Worm (Caenorhabditis elegans) whole organism, young adult: ENCODE data around the gene ZK1290.13.

Experiments
- B0019.2 ChIP-seq: fragments of 200-800 bp; sonication (Bioruptor generic); conservative IDR thresholded peaks from 2 replicates; pipeline ENCODE4 v1.3.6; 2022; ENCODE audit warnings: missing genetic modification reagents, missing genetic modification characterization, missing compliant biosample characterization
- C06A6.2 ChIP-seq: fragments of 200-800 bp; sonication (Bioruptor generic); conservative IDR thresholded peaks from 2 replicates; pipeline ENCODE4 v1.3.6; 2022; ENCODE audit warnings: missing genetic modification characterization, missing compliant biosample characterization
- F10E7.11 ChIP-seq: sonication (generic microtip); optimal IDR thresholded peaks from 2 replicates; lab custom pipeline; 2017; ENCODE audit warnings: mild to moderate bottlenecking, missing genetic modification characterization, moderate library complexity, missing compliant biosample characterization
- F39B2.1 ChIP-seq: fragments of 200-800 bp; sonication (Bioruptor generic); IDR thresholded peaks from 2 replicates; pipeline ENCODE4 v1.3.6; 2022; ENCODE audit warnings: missing genetic modification reagents, missing genetic modification characterization, missing compliant biosample characterization
- F49E8.2 ChIP-seq: sonication (generic microtip); optimal IDR thresholded peaks from 3 replicates; lab custom pipeline; 2017; ENCODE audit warnings: missing genetic modification characterization, mild to moderate bottlenecking, missing compliant biosample characterization, antibody characterized with exemption, moderate library complexity; ENCODE audit not compliant: insufficient read depth
- Y53G8AR.9 ChIP-seq: fragments of 200-800 bp; sonication (Bioruptor generic); conservative IDR thresholded peaks from 2 replicates; pipeline ENCODE4 v1.3.6; 2022; ENCODE audit warnings: missing genetic modification reagents, missing genetic modification characterization, missing compliant biosample characterization
- ZK185.1 ChIP-seq: sonication (generic microtip); optimal IDR thresholded peaks from 2 replicates; lab custom pipeline; 2016; ENCODE audit warnings: mild to moderate bottlenecking, missing genetic modification characterization, missing compliant biosample characterization; ENCODE audit not compliant: poor library complexity, severe bottlenecking
- ama-1 ChIP-seq, 3 experiments: fragments of 150-350 bp in 1 of 3; sonication (generic microtip) in 2 of 3; optimal IDR thresholded peaks; 2 replicates each; lab custom pipeline; 2014 to 2018; ENCODE audit warnings: missing biosample characterization in 2 of 3, missing genetic modification characterization in 2 of 3, missing genetic modification reagents in 2 of 3
- aptf-3 ChIP-seq: fragments of 200-800 bp; sonication (Bioruptor generic); IDR thresholded peaks from 2 replicates; pipeline ENCODE4 v1.3.6; 2022; ENCODE audit warnings: missing genetic modification characterization, missing compliant biosample characterization
- bed-2 ChIP-seq: fragments of 200-800 bp; sonication (Bioruptor generic); IDR thresholded peaks from 2 replicates; pipeline ENCODE4 v1.3.6; 2022; ENCODE audit warnings: missing genetic modification reagents, missing genetic modification characterization, missing compliant biosample characterization
- ccch-3 ChIP-seq: fragments of 200-800 bp; sonication (Bioruptor generic); optimal IDR thresholded peaks from 2 replicates; lab custom pipeline; 2018; ENCODE audit warnings: mild to moderate bottlenecking, missing genetic modification characterization, missing compliant biosample characterization
- cebp-2 ChIP-seq: fragments of 200-800 bp; sonication (Bioruptor generic); IDR thresholded peaks from 2 replicates; pipeline ENCODE4 v1.3.6; 2022; ENCODE audit warnings: missing genetic modification characterization, missing compliant biosample characterization
- ceh-40 ChIP-seq: fragments of 200-800 bp; sonication (Bioruptor generic); IDR thresholded peaks from 2 replicates; pipeline ENCODE4 v1.3.6; 2022; ENCODE audit warnings: missing genetic modification characterization, missing compliant biosample characterization
- ceh-79 ChIP-seq: sonication (generic microtip); optimal IDR thresholded peaks from 2 replicates; lab custom pipeline; 2017; ENCODE audit warnings: mild to moderate bottlenecking, missing genetic modification characterization, missing compliant biosample characterization
- efl-1 ChIP-seq: fragments of 150-350 bp; optimal IDR thresholded peaks from 2 replicates; lab custom pipeline; 2014; ENCODE audit warnings: missing biosample characterization, missing genetic modification reagents, missing genetic modification characterization
- egl-44 ChIP-seq: fragments of 200-800 bp; sonication (Bioruptor generic); IDR thresholded peaks from 2 replicates; pipeline ENCODE4 v1.3.6; 2022; ENCODE audit warnings: missing genetic modification reagents, missing genetic modification characterization, missing compliant biosample characterization
- egrh-3 ChIP-seq: fragments of 200-800 bp; sonication (Bioruptor generic); IDR thresholded peaks from 2 replicates; pipeline ENCODE4 v1.3.6; 2022; ENCODE audit warnings: missing genetic modification reagents, missing genetic modification characterization, missing compliant biosample characterization
- ekl-4 ChIP-seq: fragments of 200-800 bp; sonication (Bioruptor generic); IDR thresholded peaks from 2 replicates; pipeline ENCODE4 v1.3.6; 2022; ENCODE audit warnings: missing genetic modification reagents, missing genetic modification characterization, missing compliant biosample characterization
- ets-4 ChIP-seq: fragments of 200-800 bp; sonication (Bioruptor generic); optimal IDR thresholded peaks from 2 replicates; lab custom pipeline; 2018; ENCODE audit warnings: mild to moderate bottlenecking, missing genetic modification characterization, missing compliant biosample characterization
- fkh-3 ChIP-seq: sonication (generic microtip); optimal IDR thresholded peaks from 2 replicates; lab custom pipeline; 2016; ENCODE audit warnings: mild to moderate bottlenecking, missing genetic modification characterization, missing compliant biosample characterization
- hmg-1.2 ChIP-seq: fragments of 200-800 bp; sonication (Bioruptor generic); IDR thresholded peaks from 2 replicates; pipeline ENCODE4 v1.3.6; 2022; ENCODE audit warnings: missing genetic modification reagents, missing genetic modification characterization, missing compliant biosample characterization
- let-607 ChIP-seq, 2 experiments: fragments of 200-800 bp in 1 of 2; sonication (Bioruptor generic) in 1 of 2; sonication (generic microtip) in 1 of 2; optimal IDR thresholded peaks; 2 replicates each; lab custom pipeline; 2016 to 2018; ENCODE audit warnings: mild to moderate bottlenecking in 2 of 2, missing compliant biosample characterization in 2 of 2, missing genetic modification characterization in 2 of 2, moderate library complexity in 2 of 2, missing genotype in 1 of 2
- lin-40 ChIP-seq: sonication (generic microtip); optimal IDR thresholded peaks from 2 replicates; lab custom pipeline; 2016; ENCODE audit warnings: missing genetic modification characterization, mild to moderate bottlenecking, missing compliant biosample characterization, missing genotype, missing genetic modification reagents
- lin-54 ChIP-seq: fragments of 200-800 bp; sonication (Bioruptor generic); optimal IDR thresholded peaks from 2 replicates; lab custom pipeline; 2018; ENCODE audit warnings: mild to moderate bottlenecking, missing genetic modification characterization, missing compliant biosample characterization
- madf-3 ChIP-seq: fragments of 200-800 bp; sonication (Bioruptor generic); IDR thresholded peaks from 2 replicates; pipeline ENCODE4 v1.3.6; 2022; ENCODE audit warnings: missing genetic modification reagents, missing genetic modification characterization, missing compliant biosample characterization
- nfyb-1 ChIP-seq: fragments of 200-800 bp; sonication (Bioruptor generic); IDR thresholded peaks from 2 replicates; pipeline ENCODE4 v1.3.6; 2022; ENCODE audit warnings: missing genetic modification reagents, missing genetic modification characterization, missing compliant biosample characterization
- nhr-179 ChIP-seq: sonication (generic microtip); optimal IDR thresholded peaks from 2 replicates; lab custom pipeline; 2016; ENCODE audit warnings: mild to moderate bottlenecking, missing genetic modification characterization, missing compliant biosample characterization
- nhr-80 ChIP-seq: sonication (generic microtip); optimal IDR thresholded peaks from 2 replicates; lab custom pipeline; 2016; ENCODE audit warnings: missing genetic modification characterization, missing compliant biosample characterization
- pbrm-1 ChIP-seq: fragments of 200-800 bp; sonication (Bioruptor generic); IDR thresholded peaks from 2 replicates; pipeline ENCODE4 v1.3.6; 2022; ENCODE audit warnings: missing genetic modification reagents, missing genetic modification characterization, missing compliant biosample characterization
- rcor-1 ChIP-seq: fragments of 200-800 bp; sonication (Bioruptor generic); IDR thresholded peaks from 2 replicates; pipeline ENCODE4 v1.3.6; 2022; ENCODE audit warnings: missing genetic modification reagents, missing genetic modification characterization, missing compliant biosample characterization
- sea-2 ChIP-seq: fragments of 200-800 bp; sonication (Bioruptor generic); IDR thresholded peaks from 2 replicates; pipeline ENCODE4 v1.3.6; 2022; ENCODE audit warnings: missing genetic modification characterization, missing compliant biosample characterization
- snpc-3.4 ChIP-seq: sonication (generic microtip); optimal IDR thresholded peaks from 2 replicates; lab custom pipeline; 2017; ENCODE audit warnings: missing genetic modification characterization, mild to moderate bottlenecking, missing compliant biosample characterization, antibody characterized with exemption, moderate library complexity, missing genotype, missing genetic modification reagents
- snpc-4 ChIP-seq, 5 experiments: fragments of 150-350 bp in 1 of 5; sonication (generic microtip) in 4 of 5; optimal IDR thresholded peaks; 2 replicates each; lab custom pipeline; 2014 to 2018; ENCODE audit warnings: missing genetic modification characterization in 5 of 5, missing biosample characterization in 3 of 5, antibody characterized with exemption in 2 of 5, mild to moderate bottlenecking in 2 of 5, missing compliant biosample characterization in 2 of 5, missing genotype in 2 of 5, moderate library complexity in 2 of 5, missing genetic modification reagents in 1 of 5
- somi-1 ChIP-seq: fragments of 200-800 bp; sonication (Bioruptor generic); optimal IDR thresholded peaks from 2 replicates; lab custom pipeline; 2018; ENCODE audit warnings: mild to moderate bottlenecking, missing genetic modification characterization, missing compliant biosample characterization
- sptf-2 ChIP-seq: fragments of 200-800 bp; sonication (Bioruptor generic); optimal IDR thresholded peaks from 2 replicates; lab custom pipeline; 2018; ENCODE audit warnings: mild to moderate bottlenecking, missing genetic modification characterization, missing compliant biosample characterization
- tbp1 ChIP-seq: fragments of 200-800 bp; sonication (Bioruptor generic); optimal IDR thresholded peaks from 2 replicates; lab custom pipeline; 2018; ENCODE audit warnings: mild to moderate bottlenecking, missing genetic modification characterization, missing compliant biosample characterization
- tbx-9 ChIP-seq: sonication (generic microtip); optimal IDR thresholded peaks from 2 replicates; lab custom pipeline; 2016; ENCODE audit warnings: borderline replicate concordance, missing genetic modification characterization, inconsistent platforms, missing compliant biosample characterization
- tlf-1 ChIP-seq: fragments of 200-800 bp; sonication (Bioruptor generic); optimal IDR thresholded peaks from 2 replicates; lab custom pipeline; 2018; ENCODE audit warnings: mild to moderate bottlenecking, missing genetic modification characterization, missing compliant biosample characterization
- unc-62 ChIP-seq: fragments of 150-350 bp; optimal IDR thresholded peaks from 2 replicates; lab custom pipeline; 2014; ENCODE audit warnings: missing biosample characterization, missing genetic modification reagents, missing genetic modification characterization
- ztf-22 ChIP-seq: fragments of 200-800 bp; sonication (Bioruptor generic); optimal IDR thresholded peaks from 2 replicates; lab custom pipeline; 2018; ENCODE audit warnings: mild to moderate bottlenecking, missing genetic modification characterization, moderate library complexity, missing compliant biosample characterization
- ztf-25 ChIP-seq: fragments of 200-800 bp; sonication (Bioruptor generic); IDR thresholded peaks from 2 replicates; pipeline ENCODE4 v1.3.6; 2022; ENCODE audit warnings: missing genetic modification reagents, missing genetic modification characterization, missing compliant biosample characterization
- ztf-26 ChIP-seq: sonication (generic microtip); optimal IDR thresholded peaks from 2 replicates; lab custom pipeline; 2017; ENCODE audit warnings: missing genetic modification characterization, missing compliant biosample characterization
- ztf-28 ChIP-seq: fragments of 200-800 bp; sonication (Bioruptor generic); IDR thresholded peaks from 2 replicates; pipeline ENCODE4 v1.3.6; 2022; ENCODE audit warnings: missing genetic modification reagents, missing genetic modification characterization, missing compliant biosample characterization
- ztf-6 ChIP-seq: fragments of 200-800 bp; sonication (Bioruptor generic); IDR thresholded peaks from 2 replicates; pipeline ENCODE4 v1.3.6; 2022; ENCODE audit warnings: missing genetic modification reagents, missing genetic modification characterization, missing compliant biosample characterization

The ZK1290.13 gene

ce11 chrII:7523281-7523680, 11.5 kb upstream of the ZK1290.13 start, which contains the start of gene ZK1290.15:
Gene ZK1290.15 (plus strand): TSS chrII:7523581.
- TF ChIP-seq ekl-4 (GFP tag; lab: Robert Waterston, UW) (no peak), ceh-79 (tag; lab: Kevin White, UChicago) (no peak), unc-62 (no peak), F10E7.11 (tag; lab: Kevin White, UChicago) (no peak), ztf-28 (GFP tag; lab: Robert Waterston, UW) (no peak), lin-54 (GFP tag; lab: Kevin White, UChicago) (no peak), F49E8.2 (no peak), F39B2.1 (GFP tag; lab: Robert Waterston, UW) (no peak), egl-44 (GFP tag; lab: Robert Waterston, UW) (no peak)

- TF ChIP-seq ccch-3 (no peak), nhr-80 (tag; lab: Kevin White, UChicago) (no peak), F49E8.2 (no peak), ztf-25 (GFP tag; lab: Robert Waterston, UW) (no peak), snpc-4 (GFP tag; optimal IDR thresholded peaks at IDR 0.05; lab: Kevin White, UChicago) (no peak), snpc-4 (tag; optimal IDR thresholded peaks at IDR 0.05; lab: Kevin White, UChicago) (no peak), madf-3 (GFP tag; lab: Robert Waterston, UW) (no peak), efl-1 (no peak), lin-54 (GFP tag; lab: Kevin White, UChicago) (no peak), lin-40 (tag; lab: Kevin White, UChicago) (no peak), ztf-6 (GFP tag; lab: Robert Waterston, UW) (no peak), bed-2 (GFP tag; lab: Robert Waterston, UW) (no peak), aptf-3 (no peak), ekl-4 (GFP tag; lab: Robert Waterston, UW) (no peak), snpc-3.4 (tag; lab: Kevin White, UChicago) (no peak), tbp1 (GFP tag; lab: Kevin White, UChicago) (no peak), tbx-9 (tag; lab: Kevin White, UChicago) (no peak), ama-1 (optimal IDR thresholded peaks at IDR 0.05; lab: Kevin White, UChicago) (no peak), ama-1 (GFP tag; optimal IDR thresholded peaks at IDR 0.05; lab: Kevin White, UChicago) (no peak), somi-1 (GFP tag; lab: Kevin White, UChicago) (no peak)
Measured at ce11 chrII:7525458-7525857, 9.3 kb upstream of the ZK1290.13 start, which contains the start of the genes ZK1290.7 and rnh-1.1. Gene ZK1290.7 (minus strand): TSS chrII:7525558. Gene rnh-1.1 (plus strand): TSS chrII:7525738.

ce11 chrII:7528210-7528609, 6.6 kb upstream of the ZK1290.13 start:
- TF ChIP-seq fkh-3 (tag; lab: Kevin White, UChicago), result no peak
- TF ChIP-seq egrh-3 (GFP tag; lab: Robert Waterston, UW), result no peak
- no peak for TF ChIP-seq B0019.2 (GFP tag; lab: Robert Waterston, UW)
- TF ChIP-seq cebp-2 (GFP tag; lab: Robert Waterston, UW), result no peak
- no peak for TF ChIP-seq sea-2 (GFP tag; lab: Robert Waterston, UW)
- TF ChIP-seq sptf-2 (GFP tag; lab: Kevin White, UChicago), result no peak
- TF ChIP-seq ceh-40, result 0 out of 2 replicates have a peak, but pooled peaks have one; percentile 32
- TF ChIP-seq tlf-1 (GFP tag; lab: Kevin White, UChicago), result peak; percentile 61
- peak; percentile 46; the same call in 1 of the 2 replicates for TF ChIP-seq egl-44 (GFP tag; lab: Robert Waterston, UW)
- 0 out of 2 replicates have a peak, but pooled peaks have one; percentile 24 for TF ChIP-seq hmg-1.2
- peak; percentile 25 for TF ChIP-seq ZK185.1 (tag; lab: Kevin White, UChicago)
- TF ChIP-seq nhr-179 (tag; lab: Kevin White, UChicago), result no peak
- TF ChIP-seq let-607 (tag; optimal IDR thresholded peaks at IDR 0.05; lab: Kevin White, UChicago), result peak in 1 of 2 experiments; percentile 62
- TF ChIP-seq ztf-26 (tag; lab: Kevin White, UChicago), result peak; percentile 63
- peak; percentile 69; the same call in 1 of the 2 replicates for TF ChIP-seq C06A6.2
- 0 out of 2 replicates have a peak, but pooled peaks have one; percentile 23 for TF ChIP-seq pbrm-1 (GFP tag; lab: Robert Waterston, UW)
- TF ChIP-seq nhr-80 (tag; lab: Kevin White, UChicago), result peak; percentile 67
- peak; percentile 75 for TF ChIP-seq ets-4 (GFP tag; lab: Kevin White, UChicago)
- TF ChIP-seq Y53G8AR.9 (GFP tag; lab: Robert Waterston, UW), result 0 out of 2 replicates have a peak, but pooled peaks have one; percentile 30
- TF ChIP-seq rcor-1 (GFP tag; lab: Robert Waterston, UW), result no peak
- 0 out of 2 replicates have a peak, but pooled peaks have one; percentile 37 for TF ChIP-seq nfyb-1 (GFP tag; lab: Robert Waterston, UW)
- TF ChIP-seq ztf-22 (GFP tag; lab: Kevin White, UChicago), result peak; percentile 28
- no peak for TF ChIP-seq efl-1
